Worm (Caenorhabditis elegans) whole organism, late embryonic: ENCODE data around the gene ztf-17.

Experiments used
- C38D4.7 ChIP-seq: fragments of 200-800 bp; sonication (Bioruptor generic); optimal IDR thresholded peaks from 2 replicates; lab custom pipeline; 2018; ENCODE audit warnings: mild to moderate bottlenecking, missing genetic modification characterization, moderate library complexity, missing compliant biosample characterization
- F13H6.1 ChIP-seq: sonication (generic microtip); optimal IDR thresholded peaks from 2 replicates; lab custom pipeline; 2016; ENCODE audit warnings: missing genetic modification characterization, missing compliant biosample characterization
- K02D7.2 ChIP-seq: sonication (generic microtip); optimal IDR thresholded peaks from 2 replicates; lab custom pipeline; 2017; ENCODE audit warnings: mild to moderate bottlenecking, missing genetic modification characterization, missing compliant biosample characterization
- K09A11.1 ChIP-seq: sonication (generic microtip); optimal IDR thresholded peaks from 2 replicates; lab custom pipeline; 2017; ENCODE audit warnings: antibody characterized with exemption, mild to moderate bottlenecking, missing genetic modification characterization, missing compliant biosample characterization; ENCODE audit not compliant: insufficient read depth
- T23F11.4 ChIP-seq: fragments of 200-800 bp; sonication (Bioruptor generic); optimal IDR thresholded peaks from 2 replicates; lab custom pipeline; 2018; ENCODE audit warnings: mild to moderate bottlenecking, missing genetic modification characterization, missing compliant biosample characterization
- Y22D7AL.16 ChIP-seq: sonication (generic microtip); optimal IDR thresholded peaks from 2 replicates; lab custom pipeline; 2016; ENCODE audit warnings: missing genetic modification characterization, missing compliant biosample characterization
- ahr-1 ChIP-seq: sonication (generic microtip); optimal IDR thresholded peaks from 2 replicates; lab custom pipeline; 2016; ENCODE audit warnings: missing genetic modification characterization, missing compliant biosample characterization
- ama-1 ChIP-seq: fragments of 150-350 bp; optimal IDR thresholded peaks from 2 replicates; lab custom pipeline; 2014
- ceh-14 ChIP-seq: sonication (generic microtip); optimal IDR thresholded peaks from 2 replicates; lab custom pipeline; 2016; ENCODE audit warnings: missing genotype, missing genetic modification characterization, missing compliant biosample characterization
- ceh-18 ChIP-seq: sonication (generic microtip); optimal IDR thresholded peaks from 2 replicates; lab custom pipeline; 2016; ENCODE audit warnings: missing genetic modification characterization, missing compliant biosample characterization
- ceh-2 ChIP-seq: sonication (generic microtip); optimal IDR thresholded peaks from 2 replicates; lab custom pipeline; 2016; ENCODE audit warnings: missing genotype, missing genetic modification characterization, missing compliant biosample characterization
- ceh-22 ChIP-seq: sonication (generic microtip); optimal IDR thresholded peaks from 2 replicates; lab custom pipeline; 2017; ENCODE audit warnings: missing biosample characterization, missing genetic modification characterization
- ceh-24 ChIP-seq: sonication (generic microtip); optimal IDR thresholded peaks from 2 replicates; lab custom pipeline; 2016; ENCODE audit warnings: mild to moderate bottlenecking, missing genetic modification characterization, missing compliant biosample characterization
- ceh-31 ChIP-seq: sonication (generic microtip); optimal IDR thresholded peaks from 2 replicates; lab custom pipeline; 2016; ENCODE audit warnings: missing genetic modification characterization, missing compliant biosample characterization
- ceh-34 ChIP-seq: sonication (generic microtip); optimal IDR thresholded peaks from 2 replicates; lab custom pipeline; 2016; ENCODE audit warnings: mild to moderate bottlenecking, missing genetic modification characterization, missing compliant biosample characterization
- ceh-45 ChIP-seq: fragments of 200-800 bp; sonication (Bioruptor generic); IDR thresholded peaks from 2 replicates; pipeline ENCODE4 v1.3.6; 2022; ENCODE audit warnings: missing genetic modification reagents, missing genetic modification characterization, missing compliant biosample characterization
- ceh-48 ChIP-seq: sonication (generic microtip); optimal IDR thresholded peaks from 2 replicates; lab custom pipeline; 2016; ENCODE audit warnings: missing genetic modification characterization, inconsistent platforms, missing compliant biosample characterization
- ceh-6 ChIP-seq: fragments of 200-800 bp; sonication (Bioruptor generic); optimal IDR thresholded peaks from 2 replicates; lab custom pipeline; 2018; ENCODE audit warnings: mild to moderate bottlenecking, missing genetic modification characterization, missing compliant biosample characterization
- ceh-9 ChIP-seq: sonication (generic microtip); optimal IDR thresholded peaks from 2 replicates; lab custom pipeline; 2016; ENCODE audit warnings: mild to moderate bottlenecking, missing genetic modification characterization, inconsistent platforms, missing compliant biosample characterization
- dmd-4 ChIP-seq: sonication (generic microtip); optimal IDR thresholded peaks from 2 replicates; lab custom pipeline; 2016; ENCODE audit warnings: borderline replicate concordance, missing genetic modification characterization, missing compliant biosample characterization
- elt-2 ChIP-seq: sonication (generic microtip); optimal IDR thresholded peaks from 2 replicates; lab custom pipeline; 2016; ENCODE audit warnings: missing genetic modification reagents, missing genetic modification characterization, missing compliant biosample characterization
- elt-4 ChIP-seq: sonication (generic microtip); optimal IDR thresholded peaks from 2 replicates; lab custom pipeline; 2016; ENCODE audit warnings: missing genetic modification characterization, missing compliant biosample characterization
- ets-4 ChIP-seq: sonication (generic microtip); optimal IDR thresholded peaks from 2 replicates; lab custom pipeline; 2016; ENCODE audit warnings: missing genetic modification characterization, missing compliant biosample characterization
- eyg-1 ChIP-seq: sonication (generic microtip); optimal IDR thresholded peaks from 2 replicates; lab custom pipeline; 2016; ENCODE audit warnings: missing genotype, missing genetic modification characterization, missing compliant biosample characterization
- fkh-10 ChIP-seq: fragments of 150-350 bp; optimal IDR thresholded peaks from 2 replicates; lab custom pipeline; 2014; ENCODE audit warnings: missing biosample characterization, missing genetic modification reagents, missing genetic modification characterization
- fkh-6 ChIP-seq: sonication (generic microtip); optimal IDR thresholded peaks from 2 replicates; lab custom pipeline; 2016; ENCODE audit warnings: missing genetic modification characterization, missing compliant biosample characterization
- gmeb-2 ChIP-seq: sonication (generic microtip); optimal IDR thresholded peaks from 2 replicates; lab custom pipeline; 2016; ENCODE audit warnings: missing genetic modification characterization, inconsistent platforms, missing compliant biosample characterization
- hlh-13 ChIP-seq: fragments of 200-800 bp; sonication (Bioruptor generic); optimal IDR thresholded peaks from 2 replicates; lab custom pipeline; 2018; ENCODE audit warnings: mild to moderate bottlenecking, missing genetic modification characterization, missing compliant biosample characterization
- hlh-15 ChIP-seq: sonication (generic microtip); optimal IDR thresholded peaks from 2 replicates; lab custom pipeline; 2016; ENCODE audit warnings: missing genetic modification characterization, missing compliant biosample characterization
- madf-2 ChIP-seq: sonication (generic microtip); optimal IDR thresholded peaks from 2 replicates; lab custom pipeline; 2017; ENCODE audit warnings: missing genetic modification characterization, missing compliant biosample characterization
- mec-3 ChIP-seq: sonication (generic microtip); optimal IDR thresholded peaks from 2 replicates; lab custom pipeline; 2016; ENCODE audit warnings: borderline replicate concordance, missing genetic modification characterization, missing compliant biosample characterization
- nfya-1 ChIP-seq: sonication (generic microtip); optimal IDR thresholded peaks from 2 replicates; lab custom pipeline; 2017; ENCODE audit warnings: missing genetic modification characterization, mild to moderate bottlenecking, missing compliant biosample characterization, antibody characterized with exemption, moderate library complexity
- nhr-11 ChIP-seq: fragments of 150-350 bp; optimal IDR thresholded peaks from 2 replicates; lab custom pipeline; 2014; ENCODE audit warnings: missing biosample characterization, missing genetic modification characterization
- nhr-232 ChIP-seq: sonication (generic microtip); optimal IDR thresholded peaks from 2 replicates; lab custom pipeline; 2016; ENCODE audit warnings: missing genetic modification characterization, missing compliant biosample characterization
- npax-4 ChIP-seq: sonication (generic microtip); optimal IDR thresholded peaks from 2 replicates; lab custom pipeline; 2016; ENCODE audit warnings: missing genetic modification characterization, missing compliant biosample characterization
- odd-2 ChIP-seq: sonication (generic microtip); optimal IDR thresholded peaks from 2 replicates; lab custom pipeline; 2017; ENCODE audit warnings: antibody characterized with exemption, mild to moderate bottlenecking, missing genetic modification characterization, missing compliant biosample characterization
- pag-3 ChIP-seq: sonication (generic microtip); optimal IDR thresholded peaks from 2 replicates; lab custom pipeline; 2016; ENCODE audit warnings: missing compliant biosample characterization, missing genetic modification characterization, borderline replicate concordance
- pat-9 ChIP-seq: fragments of 200-800 bp; sonication (Bioruptor generic); optimal IDR thresholded peaks from 2 replicates; lab custom pipeline; 2018; ENCODE audit warnings: mild to moderate bottlenecking, missing genetic modification characterization, moderate library complexity, missing compliant biosample characterization
- pax-1 ChIP-seq: fragments of 150-350 bp; optimal IDR thresholded peaks from 2 replicates; lab custom pipeline; 2014; ENCODE audit warnings: missing biosample characterization, missing genetic modification characterization
- pha-4 ChIP-seq: fragments of 150-350 bp; optimal IDR thresholded peaks from 2 replicates; lab custom pipeline; 2018; ENCODE audit warnings: missing biosample characterization, missing genetic modification reagents, missing genetic modification characterization
- pqm-1 ChIP-seq: sonication (generic microtip); optimal IDR thresholded peaks from 2 replicates; lab custom pipeline; 2016; ENCODE audit warnings: missing genetic modification characterization, missing compliant biosample characterization
- pros-1 ChIP-seq: fragments of 150-350 bp; optimal IDR thresholded peaks from 2 replicates; lab custom pipeline; 2014; ENCODE audit warnings: missing biosample characterization, missing genetic modification reagents, missing genetic modification characterization
- ref-2 ChIP-seq: sonication (generic microtip); optimal IDR thresholded peaks from 2 replicates; lab custom pipeline; 2016; ENCODE audit warnings: missing genetic modification characterization, missing compliant biosample characterization
- rnt-1 ChIP-seq: sonication (generic microtip); optimal IDR thresholded peaks from 2 replicates; lab custom pipeline; 2016; ENCODE audit warnings: missing genetic modification characterization, missing compliant biosample characterization
- sdc-2 ChIP-seq: sonication (generic microtip); optimal IDR thresholded peaks from 2 replicates; lab custom pipeline; 2016; ENCODE audit warnings: missing genotype, missing genetic modification characterization, missing compliant biosample characterization
- sox-2 ChIP-seq: fragments of 200-800 bp; sonication (Bioruptor generic); IDR thresholded peaks from 2 replicates; pipeline ENCODE4 v1.3.6; 2022; ENCODE audit warnings: missing genetic modification reagents, missing genetic modification characterization, missing compliant biosample characterization
- sox-4 ChIP-seq: sonication (generic microtip); optimal IDR thresholded peaks from 2 replicates; lab custom pipeline; 2017; ENCODE audit warnings: mild to moderate bottlenecking, missing genetic modification characterization, inconsistent platforms, missing compliant biosample characterization
- syd-9 ChIP-seq: sonication (generic microtip); optimal IDR thresholded peaks from 2 replicates; lab custom pipeline; 2016; ENCODE audit warnings: mild to moderate bottlenecking, missing genetic modification characterization, moderate library complexity, missing compliant biosample characterization
- tbx-2 ChIP-seq: sonication (generic microtip); optimal IDR thresholded peaks from 2 replicates; lab custom pipeline; 2016; ENCODE audit warnings: missing genetic modification characterization, missing compliant biosample characterization
- tbx-7 ChIP-seq: sonication (generic microtip); optimal IDR thresholded peaks from 2 replicates; lab custom pipeline; 2016; ENCODE audit warnings: missing genotype, missing genetic modification characterization, missing compliant biosample characterization
- ttx-3 ChIP-seq: sonication (generic microtip); optimal IDR thresholded peaks from 2 replicates; lab custom pipeline; 2016; ENCODE audit warnings: missing genetic modification reagents, missing genetic modification characterization, missing compliant biosample characterization
- unc-42 ChIP-seq: sonication (generic microtip); optimal IDR thresholded peaks from 2 replicates; lab custom pipeline; 2016; ENCODE audit warnings: missing genotype, missing genetic modification characterization, missing compliant biosample characterization
- unc-86 ChIP-seq: sonication (generic microtip); optimal IDR thresholded peaks from 2 replicates; lab custom pipeline; 2016; ENCODE audit warnings: missing genetic modification characterization, missing compliant biosample characterization
- zip-5 ChIP-seq: sonication (generic microtip); optimal IDR thresholded peaks from 2 replicates; lab custom pipeline; 2016; ENCODE audit warnings: missing genetic modification characterization, missing compliant biosample characterization

ztf-17 gene

DNA sequence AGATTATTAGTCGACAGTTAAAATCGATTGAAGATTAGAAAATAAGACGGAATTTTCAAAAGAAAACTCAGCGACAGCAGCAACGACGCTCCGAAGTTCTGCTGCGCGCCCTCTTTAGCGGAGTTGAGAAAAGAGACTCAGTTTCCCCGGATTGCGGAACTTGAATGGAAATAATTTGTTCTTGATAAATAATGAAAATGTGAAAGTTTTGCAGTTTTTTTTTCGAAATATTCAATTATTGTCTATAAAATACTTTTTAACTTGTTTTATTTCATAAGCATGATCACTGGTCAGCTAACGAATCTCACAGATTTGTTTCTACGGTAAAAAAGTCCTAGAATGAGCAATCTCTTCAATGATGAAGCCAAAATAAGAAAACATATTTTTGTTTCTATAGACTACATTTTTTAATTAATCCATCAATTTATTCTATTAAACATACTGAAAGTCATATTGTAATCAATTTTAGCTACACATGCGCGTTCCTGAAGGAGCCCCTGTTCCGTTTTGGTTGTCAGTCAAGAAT, 12.4 kb downstream of the ztf-17 start, which contains the start of the genes cec-3 and T09A5.15:
Gene cec-3, minus strand, starts transcription at position 116 of the 526 bp plus-strand sequence.
Gene T09A5.15, plus strand, starts transcription at position 476 of the 526 bp plus-strand sequence.
- TF ChIP-seq ceh-22 (tag; lab: Kevin White, UChicago) (no peak), dmd-4 (tag; lab: Kevin White, UChicago) (no peak), Y22D7AL.16 (tag; lab: Kevin White, UChicago) (no peak), ceh-6 (GFP tag; lab: Kevin White, UChicago) (no peak), hlh-15 (no peak), T23F11.4 (GFP tag; lab: Kevin White, UChicago) (no peak), ets-4 (tag; lab: Kevin White, UChicago) (peak; percentile 55), tbx-7 (tag; lab: Kevin White, UChicago) (peak; percentile 31), hlh-13 (GFP tag; lab: Kevin White, UChicago) (no peak), ceh-31 (peak; percentile 79), unc-86 (no peak), fkh-10 (no peak), ceh-24 (tag; lab: Kevin White, UChicago) (no peak), ceh-45 (GFP tag; lab: Robert Waterston, UW) (no peak), pros-1 (tag; lab: Kevin White, UChicago) (no peak), ttx-3 (tag; lab: Kevin White, UChicago) (no peak), gmeb-2 (tag; lab: Kevin White, UChicago) (no peak), nfya-1 (tag; lab: Kevin White, UChicago) (peak; percentile 42), C38D4.7 (GFP tag; lab: Kevin White, UChicago) (no peak), unc-42 (peak; percentile 41), pax-1 (tag; lab: Kevin White, UChicago) (no peak), elt-4 (tag; lab: Kevin White, UChicago) (no peak), sox-4 (tag; lab: Kevin White, UChicago) (no peak), pat-9 (tag; lab: Kevin White, UChicago) (no peak), sdc-2 (no peak), elt-2 (tag; lab: Kevin White, UChicago) (peak; percentile 49), ceh-2 (peak; percentile 65), madf-2 (tag; lab: Kevin White, UChicago) (no peak), odd-2 (tag; lab: Kevin White, UChicago) (no peak), fkh-6 (no peak), syd-9 (tag; lab: Kevin White, UChicago) (no peak), mec-3 (tag; lab: Kevin White, UChicago) (no peak), zip-5 (tag; lab: Kevin White, UChicago) (peak; percentile 68), ahr-1 (tag; lab: Kevin White, UChicago) (no peak), ref-2 (tag; lab: Kevin White, UChicago) (peak; percentile 51), eyg-1 (tag; lab: Kevin White, UChicago) (no peak), nhr-232 (tag; lab: Kevin White, UChicago) (no peak), ceh-48 (tag; lab: Kevin White, UChicago) (no peak), ama-1 (lab: Kevin White, UChicago) (no peak), F13H6.1 (tag; lab: Kevin White, UChicago) (peak; percentile 27), pqm-1 (tag; lab: Kevin White, UChicago) (no peak), pag-3 (tag; lab: Kevin White, UChicago) (no peak), ceh-18 (tag; lab: Kevin White, UChicago) (peak; percentile 15), pha-4 (tag; lab: Kevin White, UChicago) (no peak), rnt-1 (tag; lab: Kevin White, UChicago) (no peak), K09A11.1 (tag; lab: Kevin White, UChicago) (no peak), npax-4 (tag; lab: Kevin White, UChicago) (no peak), ceh-34 (peak; percentile 63), K02D7.2 (tag; lab: Kevin White, UChicago) (no peak), sox-2 (no peak), tbx-2 (tag; lab: Kevin White, UChicago) (peak; percentile 82), ceh-9 (no peak), ceh-14 (tag; lab: Kevin White, UChicago) (peak; percentile 38), nhr-11 (tag; lab: Kevin White, UChicago) (no peak)
